Fruit fly (Drosophila melanogaster): ENCODE results near the gene Ald1.
A peak's percentile ranks its signal among the peaks of the same experiment; 100 is the strongest.

Gene Ald1

DNA sequence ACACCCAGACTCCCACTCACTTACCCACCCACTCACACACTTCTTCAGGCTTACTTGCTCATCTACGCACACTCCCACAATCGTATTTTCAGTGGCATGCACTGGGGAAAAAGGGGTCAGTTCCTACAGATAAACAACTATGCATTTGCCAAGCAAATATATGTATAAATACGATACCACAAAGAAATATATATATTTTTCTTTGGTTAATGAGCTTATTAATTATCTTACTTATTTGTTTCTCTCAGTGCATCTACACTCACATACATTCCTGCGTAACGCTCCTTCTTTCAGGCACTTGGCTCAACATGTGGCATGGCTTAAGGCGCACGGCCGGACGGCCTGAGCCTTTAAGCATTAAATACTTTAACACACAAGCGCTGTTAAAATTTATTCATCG, 19.0 kb upstream of the Ald1 start (continued):
- TF ChIP-seq unpg (GFP tag; optimal IDR thresholded peaks at IDR 0.05) (no peak), CG3281 (GFP tag; optimal IDR thresholded peaks at IDR 0.05) (peak; percentile 63), CG17829 (tag; optimal IDR thresholded peaks at IDR 0.05) (no peak), Hr51 (GFP tag; optimal IDR thresholded peaks at IDR 0.05) (peak; percentile 19 to 49), eve (GFP tag; optimal IDR thresholded peaks at IDR 0.05) (no peak), slbo (GFP tag; IDR thresholded peaks at IDR 0.05) (peak; percentile 79), CG15601 (tag; optimal IDR thresholded peaks at IDR 0.05) (no peak), ase (GFP tag; IDR thresholded peaks at IDR 0.05) (peak; percentile 16; the same call in 1 of the 3 replicates), inv (GFP tag; IDR thresholded peaks at IDR 0.05; ENCODE audit: partially characterized antibody) (no peak), dmrt99B (tag; optimal IDR thresholded peaks at IDR 0.05) (peak; percentile 69), CG12744 (GFP tag; optimal IDR thresholded peaks at IDR 0.05) (no peak), fru (optimal IDR thresholded peaks at IDR 0.05) (no peak), CoRest (tag; optimal IDR thresholded peaks at IDR 0.05) (peak; percentile 49), Xbp1 (GFP tag; optimal IDR thresholded peaks at IDR 0.05) (peak; percentile 57), Hr78 (GFP tag; optimal IDR thresholded peaks at IDR 0.05) (no peak), exex (tag; optimal IDR thresholded peaks at IDR 0.05) (no peak), Atf-2 (GFP tag; optimal IDR thresholded peaks at IDR 0.05) (no peak), Lim3 (GFP tag; IDR thresholded peaks at IDR 0.05) (no peak), mirr (GFP tag; optimal IDR thresholded peaks at IDR 0.05) (peak; percentile 4), CG12769 (tag; optimal IDR thresholded peaks at IDR 0.05) (peak; percentile 62), Pdp1 (GFP tag; optimal IDR thresholded peaks at IDR 0.05) (no peak), CG13123 (GFP tag; optimal IDR thresholded peaks at IDR 0.05) (no peak), CG10267 (tag; optimal IDR thresholded peaks at IDR 0.05) (no peak), CG10543 (GFP tag; optimal IDR thresholded peaks at IDR 0.05) (no peak), CG13894 (tag; optimal IDR thresholded peaks at IDR 0.05) (peak; percentile 77), MESR4 (GFP tag; optimal IDR thresholded peaks at IDR 0.05) (no peak), CG4404 (GFP tag; IDR thresholded peaks at IDR 0.05) (0 out of 2 replicates have a peak, but pooled peaks have one; percentile 20), Opbp (GFP tag; IDR thresholded peaks at IDR 0.05; ENCODE audit: partially characterized antibody) (no peak), lmd (GFP tag; IDR thresholded peaks at IDR 0.05) (peak; percentile 60; the same call in 1 of the 2 replicates), CG11560 (tag; IDR thresholded peaks at IDR 0.05) (no peak), scrt (GFP tag; optimal IDR thresholded peaks at IDR 0.05) (peak; percentile 87), tio (GFP tag; optimal IDR thresholded peaks at IDR 0.05) (peak; percentile 26), CG4360 (GFP tag; IDR thresholded peaks at IDR 0.05) (no peak), pan (optimal IDR thresholded peaks at IDR 0.05) (no peak), pan (GFP tag; optimal IDR thresholded peaks at IDR 0.05 in 1 of 2, IDR thresholded peaks at IDR 0.05 in 1 of 2) (peak in 1 of 2 experiments; percentile 72), tna (GFP tag; IDR thresholded peaks at IDR 0.05; ENCODE audit: partially characterized antibody) (no peak), CG15073 (GFP tag; optimal IDR thresholded peaks at IDR 0.05) (no peak), cg (GFP tag; optimal IDR thresholded peaks at IDR 0.05) (no peak), Scr (GFP tag; IDR thresholded peaks at IDR 0.05; ENCODE audit: partially characterized antibody) (no peak), CG8924 (tag; optimal IDR thresholded peaks at IDR 0.05) (peak; percentile 30), org-1 (GFP tag; optimal IDR thresholded peaks at IDR 0.05) (peak; percentile 35), CG31365 (tag; optimal IDR thresholded peaks at IDR 0.05) (no peak), gro (GFP tag; optimal IDR thresholded peaks at IDR 0.05) (no peak), CG8281 (tag; optimal IDR thresholded peaks at IDR 0.05) (no peak), Usf (GFP tag; optimal IDR thresholded peaks at IDR 0.05) (no peak), CG10274 (GFP tag; optimal IDR thresholded peaks at IDR 0.05) (no peak), az2 (GFP tag; optimal IDR thresholded peaks at IDR 0.05) (peak; percentile 6), dati (GFP tag; IDR thresholded peaks at IDR 0.05) (0 out of 2 replicates have a peak, but pooled peaks have one; percentile 38), CG10462 (GFP tag; optimal IDR thresholded peaks at IDR 0.05) (no peak), CG13775 (GFP tag; optimal IDR thresholded peaks at IDR 0.05) (no peak)
